Fruit fly (Drosophila melanogaster) whole organism, embryonic: Measurements from ENCODE around the gene CG32354.
A peak's percentile ranks its signal among the peaks of the same experiment; 100 is the strongest.

Experiments used
- CG10431 ChIP-seq: fragments of 200-800 bp; sonication (Bioruptor generic); optimal IDR thresholded peaks from 3 replicates; lab custom pipeline; 2018; ENCODE audit warnings: missing biosample characterization, mild to moderate bottlenecking, missing genetic modification characterization
- CG10565 ChIP-seq: fragments of 200-800 bp; sonication (Bioruptor generic); optimal IDR thresholded peaks from 3 replicates; lab custom pipeline; 2016; ENCODE audit warnings: missing biosample characterization, mild to moderate bottlenecking, missing genetic modification characterization
- CG11085 ChIP-seq: fragments of 200-800 bp; sonication (Bioruptor generic); IDR thresholded peaks from 2 replicates; pipeline ENCODE4 v1.3.6; 2022; ENCODE audit warnings: missing biosample characterization, missing genetic modification characterization
- CG11456 ChIP-seq: fragments of 200-800 bp; sonication (Bioruptor generic); IDR thresholded peaks from 3 replicates; pipeline ENCODE4 v1.3.6; 2022; ENCODE audit warnings: missing biosample characterization, missing genetic modification characterization
- CG12659 ChIP-seq: fragments of 200-800 bp; sonication (Bioruptor generic); optimal IDR thresholded peaks from 3 replicates; lab custom pipeline; 2017; ENCODE audit warnings: mild to moderate bottlenecking, missing biosample characterization, missing genetic modification reagents, missing genetic modification characterization
- CG13296 ChIP-seq: fragments of 200-800 bp; sonication (Bioruptor generic); optimal IDR thresholded peaks from 3 replicates; lab custom pipeline; 2018; ENCODE audit warnings: missing biosample characterization, mild to moderate bottlenecking, missing genetic modification characterization
- CG13894 ChIP-seq: fragments of 200-800 bp; sonication (Bioruptor generic); optimal IDR thresholded peaks from 3 replicates; lab custom pipeline; 2018; ENCODE audit warnings: missing biosample characterization, mild to moderate bottlenecking, missing genetic modification characterization, moderate library complexity
- CG14441 ChIP-seq: fragments of 200-800 bp; sonication (Bioruptor generic); IDR thresholded peaks from 2 replicates; pipeline ENCODE4 v1.3.6; 2022; ENCODE audit warnings: missing biosample characterization, missing genetic modification characterization
- CG15696 ChIP-seq: fragments of 200-800 bp; sonication (Bioruptor generic); optimal IDR thresholded peaks from 2 replicates; lab custom pipeline; 2019; ENCODE audit warnings: missing biosample characterization, mild to moderate bottlenecking, missing genetic modification characterization, moderate library complexity
- CG16863 ChIP-seq: fragments of 200-800 bp; sonication (Bioruptor generic); optimal IDR thresholded peaks from 3 replicates; lab custom pipeline; 2016; ENCODE audit warnings: missing biosample characterization, missing genetic modification characterization
- CG18599 ChIP-seq: fragments of 200-800 bp; sonication (Bioruptor generic); optimal IDR thresholded peaks from 3 replicates; lab custom pipeline; 2017; ENCODE audit warnings: missing biosample characterization, missing genetic modification characterization, mild to moderate bottlenecking, moderate library complexity, missing genetic modification reagents
- CG2712 ChIP-seq: fragments of 200-800 bp; optimal IDR thresholded peaks from 3 replicates; lab custom pipeline; 2019; ENCODE audit warnings: missing biosample characterization, mild to moderate bottlenecking, missing genetic modification characterization, moderate library complexity
- CG31224 ChIP-seq: fragments of 200-800 bp; sonication (Bioruptor generic); IDR thresholded peaks from 2 replicates; pipeline ENCODE4 v1.3.6; 2022; ENCODE audit warnings: missing biosample characterization, missing genetic modification characterization
- CG32532 ChIP-seq: fragments of 200-800 bp; sonication (Bioruptor generic); IDR thresholded peaks from 2 replicates; pipeline ENCODE4 v1.3.6; 2022; ENCODE audit warnings: missing biosample characterization, missing genetic modification characterization
- CG34422 ChIP-seq: fragments of 200-800 bp; sonication (Bioruptor generic); IDR thresholded peaks from 3 replicates; pipeline ENCODE4 v1.3.6; 2022; ENCODE audit warnings: missing biosample characterization, missing genetic modification characterization
- CG4617 ChIP-seq: fragments of 200-800 bp; sonication (Bioruptor generic); optimal IDR thresholded peaks from 3 replicates; lab custom pipeline; 2016; ENCODE audit warnings: missing biosample characterization, missing genetic modification characterization, borderline replicate concordance
- CG5180 ChIP-seq: fragments of 200-800 bp; sonication (Bioruptor generic); optimal IDR thresholded peaks from 3 replicates; lab custom pipeline; 2017; ENCODE audit warnings: missing biosample characterization, missing genetic modification characterization, mild to moderate bottlenecking, moderate library complexity, missing genetic modification reagents
- CG6854 ChIP-seq: fragments of 200-800 bp; sonication (Bioruptor generic); optimal IDR thresholded peaks from 3 replicates; lab custom pipeline; 2017; ENCODE audit warnings: missing biosample characterization, mild to moderate bottlenecking, missing genetic modification characterization
- CG7963 ChIP-seq: fragments of 200-800 bp; sonication (Bioruptor generic); IDR thresholded peaks from 3 replicates; pipeline ENCODE4 v1.3.6; 2022; ENCODE audit warnings: missing biosample characterization, missing genetic modification characterization; ENCODE audit not compliant: partially characterized antibody
- CG9876 ChIP-seq: fragments of 200-800 bp; sonication (Bioruptor generic); optimal IDR thresholded peaks from 2 replicates; lab custom pipeline; 2016; ENCODE audit warnings: missing biosample characterization, missing genetic modification characterization
- Camta ChIP-seq: fragments of 200-800 bp; sonication (Bioruptor generic); optimal IDR thresholded peaks from 2 replicates; lab custom pipeline; 2016; ENCODE audit warnings: missing biosample characterization, missing genetic modification characterization
- Eip74EF ChIP-seq, 2 experiments: fragments of 200-800 bp in 1 of 2; fragments of >200 bp in 1 of 2; sonication (Bioruptor generic) in 1 of 2; optimal IDR thresholded peaks; 2 replicates each; lab custom pipeline; 2017 to 2019; ENCODE audit warnings: missing biosample characterization in 2 of 2, missing genetic modification characterization in 2 of 2, mild to moderate bottlenecking in 1 of 2, moderate library complexity in 1 of 2
- Gsc ChIP-seq: fragments of 200-800 bp; sonication (Bioruptor generic); IDR thresholded peaks from 2 replicates; pipeline ENCODE4 v1.3.6; 2022; ENCODE audit warnings: missing biosample characterization, missing genetic modification characterization
- H15 ChIP-seq: fragments of 200-800 bp; sonication (Bioruptor generic); IDR thresholded peaks from 3 replicates; pipeline ENCODE4 v1.3.6; 2022; ENCODE audit warnings: missing biosample characterization, missing genetic modification characterization
- HLHmδ ChIP-seq: fragments of 200-800 bp; sonication (Bioruptor generic); optimal IDR thresholded peaks from 2 replicates; lab custom pipeline; 2018; ENCODE audit warnings: missing biosample characterization, mild to moderate bottlenecking, missing genetic modification characterization, moderate library complexity
- Kr ChIP-seq: fragments of 200-800 bp; sonication (Bioruptor generic); optimal IDR thresholded peaks from 2 replicates; lab custom pipeline; 2017; ENCODE audit warnings: missing biosample characterization, mild to moderate bottlenecking, missing genetic modification characterization
- Max ChIP-seq: fragments of 200-800 bp; sonication (Bioruptor generic); optimal IDR thresholded peaks from 2 replicates; lab custom pipeline; 2016; ENCODE audit warnings: missing biosample characterization, mild to moderate bottlenecking, missing genetic modification characterization
- Meics ChIP-seq: fragments of 200-800 bp; sonication (Bioruptor generic); optimal IDR thresholded peaks from 2 replicates; lab custom pipeline; 2017; ENCODE audit warnings: missing biosample characterization, mild to moderate bottlenecking, missing genetic modification characterization
- Mrtf ChIP-seq: fragments of 200-800 bp; sonication (Bioruptor generic); IDR thresholded peaks from 3 replicates; pipeline ENCODE4 v1.3.6; 2022; ENCODE audit warnings: missing biosample characterization, missing genetic modification characterization
- Optix ChIP-seq: fragments of 200-800 bp; sonication (Bioruptor generic); IDR thresholded peaks from 3 replicates; pipeline ENCODE4 v1.3.6; 2022; ENCODE audit warnings: missing biosample characterization, missing genetic modification characterization
- Six4 ChIP-seq: fragments of 200-800 bp; sonication (Bioruptor generic); optimal IDR thresholded peaks from 2 replicates; lab custom pipeline; 2016; ENCODE audit warnings: missing biosample characterization, missing genetic modification characterization
- Vsx1 ChIP-seq: fragments of 200-800 bp; sonication (Bioruptor generic); optimal IDR thresholded peaks from 2 replicates; lab custom pipeline; 2017; ENCODE audit warnings: missing biosample characterization, mild to moderate bottlenecking, missing genetic modification characterization, missing genetic modification reagents
- btn ChIP-seq: fragments of 200-800 bp; sonication (Bioruptor generic); optimal IDR thresholded peaks from 2 replicates; lab custom pipeline; 2016; ENCODE audit warnings: missing biosample characterization, missing genetic modification characterization
- chif ChIP-seq, 2 experiments: fragments of 200-800 bp; sonication (Bioruptor generic); optimal IDR thresholded peaks; 3 replicates each; lab custom pipeline; 2016; ENCODE audit warnings: missing biosample characterization in 2 of 2, missing genetic modification characterization in 2 of 2
- corto ChIP-seq: fragments of 200-800 bp; sonication (Bioruptor generic); optimal IDR thresholded peaks from 2 replicates; lab custom pipeline; 2016; ENCODE audit warnings: missing biosample characterization, mild to moderate bottlenecking, missing genetic modification characterization, moderate library complexity
- danr ChIP-seq: fragments of 200-800 bp; sonication (Bioruptor generic); IDR thresholded peaks from 2 replicates; pipeline ENCODE4 v1.3.6; 2022; ENCODE audit warnings: missing biosample characterization, missing genetic modification characterization
- disco-r ChIP-seq: fragments of 200-800 bp; sonication (Bioruptor generic); optimal IDR thresholded peaks from 2 replicates; lab custom pipeline; 2016; ENCODE audit warnings: missing biosample characterization, missing genetic modification characterization
- emc ChIP-seq: fragments of 200-800 bp; sonication (Bioruptor generic); optimal IDR thresholded peaks from 2 replicates; lab custom pipeline; 2016; ENCODE audit warnings: missing biosample characterization, missing genetic modification characterization
- ham ChIP-seq: fragments of 200-800 bp; sonication (Bioruptor generic); IDR thresholded peaks from 2 replicates; pipeline ENCODE4 v1.3.6; 2022; ENCODE audit warnings: missing biosample characterization, missing genetic modification characterization
- lola ChIP-seq, 3 experiments: fragments of >200 bp in 2 of 3; fragments of 200-800 bp in 1 of 3; sonication (Bioruptor generic) in 1 of 3; optimal IDR thresholded peaks; 2 replicates each; lab custom pipeline; 2017 to 2019; ENCODE audit warnings: missing biosample characterization in 3 of 3, missing genetic modification characterization in 3 of 3, mild to moderate bottlenecking in 1 of 3, moderate library complexity in 1 of 3
- nmo ChIP-seq: fragments of 200-800 bp; sonication (Bioruptor generic); optimal IDR thresholded peaks from 2 replicates; lab custom pipeline; 2018; ENCODE audit warnings: missing biosample characterization, mild to moderate bottlenecking, missing genetic modification characterization, moderate library complexity
- oc ChIP-seq: fragments of 200-800 bp; sonication (Bioruptor generic); optimal IDR thresholded peaks from 2 replicates; lab custom pipeline; 2018; ENCODE audit warnings: missing biosample characterization, mild to moderate bottlenecking, missing genetic modification characterization, moderate library complexity
- pb ChIP-seq: fragments of 200-800 bp; sonication (Bioruptor generic); optimal IDR thresholded peaks from 3 replicates; lab custom pipeline; 2016; ENCODE audit warnings: missing biosample characterization, missing genetic modification characterization
- pfk ChIP-seq: fragments of 200-800 bp; sonication (Bioruptor generic); optimal IDR thresholded peaks from 2 replicates; lab custom pipeline; 2018; ENCODE audit warnings: missing biosample characterization, mild to moderate bottlenecking, missing genetic modification characterization, moderate library complexity
- pita ChIP-seq: fragments of 200-800 bp; sonication (Bioruptor generic); optimal IDR thresholded peaks from 2 replicates; lab custom pipeline; 2017; ENCODE audit warnings: missing biosample characterization, mild to moderate bottlenecking, missing genetic modification characterization
- psq ChIP-seq: fragments of 200-800 bp; sonication (Bioruptor generic); optimal IDR thresholded peaks from 2 replicates; lab custom pipeline; 2017; ENCODE audit warnings: missing biosample characterization, missing genetic modification characterization
- repo ChIP-seq: fragments of 200-800 bp; sonication (Bioruptor generic); optimal IDR thresholded peaks from 2 replicates; lab custom pipeline; 2016; ENCODE audit warnings: missing biosample characterization, missing genetic modification characterization
- row ChIP-seq: fragments of 200-800 bp; sonication (Bioruptor generic); IDR thresholded peaks from 3 replicates; pipeline ENCODE4 v1.3.6; 2022; ENCODE audit warnings: missing biosample characterization, missing genetic modification characterization
- sim ChIP-seq: fragments of 200-800 bp; sonication (Bioruptor generic); IDR thresholded peaks from 2 replicates; pipeline ENCODE4 v1.3.6; 2022; ENCODE audit warnings: missing biosample characterization, missing genetic modification characterization
- sug ChIP-seq: fragments of 200-800 bp; optimal IDR thresholded peaks from 2 replicates; lab custom pipeline; 2019; ENCODE audit warnings: missing biosample characterization, mild to moderate bottlenecking, missing genetic modification characterization, moderate library complexity
- trem ChIP-seq: fragments of 200-800 bp; optimal IDR thresholded peaks from 3 replicates; lab custom pipeline; 2019; ENCODE audit warnings: missing biosample characterization, mild to moderate bottlenecking, missing genetic modification characterization, moderate library complexity

The CG32354 gene

DNA sequence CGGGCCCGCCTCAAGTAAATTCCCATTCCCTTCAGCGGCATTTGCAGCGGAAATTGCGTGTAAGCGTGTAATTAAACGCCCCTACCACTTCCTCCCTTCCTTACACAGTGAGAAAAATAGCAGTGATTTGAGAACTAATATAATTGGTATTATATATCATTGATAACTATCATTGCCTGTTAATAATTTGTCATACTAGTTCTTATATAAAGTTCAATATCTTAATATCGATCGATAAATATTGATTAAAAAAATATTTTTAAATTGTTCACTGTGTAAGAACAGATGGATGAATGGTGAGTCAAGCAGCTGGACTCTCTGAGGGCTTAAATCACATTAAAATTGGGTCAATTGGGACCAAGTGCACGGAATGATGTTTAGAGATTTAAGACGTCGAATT is 23.0 kb upstream of the CG32354 start (continued):
- no peak for TF ChIP-seq Camta
- peak; percentile 32 for TF ChIP-seq CG12659 (GFP tag; lab: Kevin White, UChicago)
- no peak for TF ChIP-seq repo (GFP tag; lab: Kevin White, UChicago)
- peak; percentile 64 for TF ChIP-seq CG18599 (GFP tag; lab: Kevin White, UChicago)
- no peak for TF ChIP-seq CG13894 (tag; lab: Kevin White, UChicago)
- no peak for TF ChIP-seq Vsx1
- no peak for TF ChIP-seq Optix (GFP tag; lab: Robert Waterston, UW)
- peak; percentile 26 for TF ChIP-seq CG5180
- TF ChIP-seq emc (GFP tag; lab: Kevin White, UChicago) = no peak
- no peak for TF ChIP-seq btn (GFP tag; lab: Kevin White, UChicago)
- no peak for TF ChIP-seq CG4617 (GFP tag; lab: Kevin White, UChicago)
- TF ChIP-seq pb = no peak
- peak in 1 of 2 experiments; percentile 39 for TF ChIP-seq Eip74EF (GFP tag; optimal IDR thresholded peaks at IDR 0.05; lab: Kevin White, UChicago)
- TF ChIP-seq CG11456 (GFP tag; lab: Robert Waterston, UW) = no peak
- 0 out of 2 replicates have a peak, but pooled peaks have one; percentile 17 for TF ChIP-seq danr (GFP tag; lab: Robert Waterston, UW)
- no peak for TF ChIP-seq H15 (GFP tag; lab: Robert Waterston, UW)
- TF ChIP-seq Six4 (GFP tag; lab: Kevin White, UChicago) = no peak
- no peak for TF ChIP-seq CG16863
- TF ChIP-seq CG10565 (GFP tag; lab: Kevin White, UChicago) = no peak
- peak; percentile 60 for TF ChIP-seq CG15696 (tag; lab: Kevin White, UChicago)
- no peak for TF ChIP-seq disco-r (GFP tag; lab: Kevin White, UChicago)
- no peak for TF ChIP-seq CG9876 (GFP tag; lab: Kevin White, UChicago)
- no peak for TF ChIP-seq HLHmδ (GFP tag; lab: Kevin White, UChicago)
- TF ChIP-seq CG34422 (GFP tag; lab: Robert Waterston, UW) = 0 out of 3 replicates have a peak, but pooled peaks have one; percentile 50
- TF ChIP-seq trem (tag; lab: Kevin White, UChicago) = peak; percentile 59
- no peak for TF ChIP-seq CG7963
- no peak for TF ChIP-seq CG10431 (GFP tag; lab: Kevin White, UChicago)
- TF ChIP-seq sim = peak; percentile 67; the same call in 1 of the 2 replicates
- peak; percentile 54; the same call in 1 of the 2 replicates for TF ChIP-seq CG32532 (GFP tag; lab: Robert Waterston, UW)
- TF ChIP-seq CG11085 = no peak
- TF ChIP-seq CG31224 (GFP tag; lab: Robert Waterston, UW) = no peak
- TF ChIP-seq CG6854 (GFP tag; lab: Kevin White, UChicago) = peak; percentile 58
- TF ChIP-seq oc (tag; lab: Kevin White, UChicago) = no peak
- no peak for TF ChIP-seq corto (GFP tag; lab: Kevin White, UChicago)
- TF ChIP-seq sug = no peak
- TF ChIP-seq Mrtf (GFP tag; lab: Robert Waterston, UW) = no peak
- no peak for TF ChIP-seq pita (GFP tag; lab: Kevin White, UChicago)
- TF ChIP-seq Meics (GFP tag; lab: Kevin White, UChicago) = peak; percentile 62
- TF ChIP-seq CG14441 (GFP tag; lab: Robert Waterston, UW) = no peak
- peak; percentile 20 for TF ChIP-seq nmo (GFP tag; lab: Kevin White, UChicago)
- no peak for TF ChIP-seq Gsc (GFP tag; lab: Robert Waterston, UW)
- no peak for TF ChIP-seq Kr
- no peak for TF ChIP-seq psq
- TF ChIP-seq CG13296 (GFP tag; lab: Kevin White, UChicago) = peak; percentile 59
- TF ChIP-seq lola (GFP tag; optimal IDR thresholded peaks at IDR 0.05; lab: Kevin White, UChicago) = peak in 1 of 3 experiments; percentile 13
- TF ChIP-seq ham (GFP tag; lab: Robert Waterston, UW) = no peak
- TF ChIP-seq row (GFP tag; lab: Robert Waterston, UW) = peak; percentile 66
- TF ChIP-seq Max = peak; percentile 31
- peak; percentile 82 for TF ChIP-seq CG2712 (tag; lab: Kevin White, UChicago)
- no peak for TF ChIP-seq chif (GFP tag; optimal IDR thresholded peaks at IDR 0.05; lab: Kevin White, UChicago)
- no peak for TF ChIP-seq pfk (GFP tag; lab: Kevin White, UChicago)
